Fruit fly (Drosophila melanogaster): ENCODE data around the gene dco.

The dco gene

DNA sequence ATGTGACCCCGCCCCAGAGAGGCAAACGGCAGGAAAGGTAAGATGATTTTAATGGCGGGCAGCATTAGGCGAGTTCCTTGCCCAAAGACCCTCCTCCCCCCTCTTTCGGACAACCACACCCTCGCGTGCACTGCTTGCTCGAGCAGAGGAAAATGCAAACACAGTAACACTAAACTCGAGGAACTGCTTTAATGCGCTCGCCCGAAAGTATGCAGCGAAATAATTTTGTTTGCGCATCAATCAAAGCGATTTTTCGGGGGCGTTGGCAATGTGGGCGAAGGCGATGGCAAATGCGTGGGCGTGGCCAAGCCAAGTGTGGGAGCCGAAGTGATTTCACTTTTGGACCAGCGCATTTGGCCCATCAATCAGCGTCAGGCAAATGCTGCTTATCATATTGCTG, 25.4 kb upstream of the dco start (continued):
- no peak for TF ChIP-seq CG6254 (GFP tag; optimal IDR thresholded peaks at IDR 0.05)
- no peak for TF ChIP-seq jumu (GFP tag; optimal IDR thresholded peaks at IDR 0.05)
- TF ChIP-seq HmgD (GFP tag; optimal IDR thresholded peaks at IDR 0.05) = peak; percentile 58
- no peak for TF ChIP-seq fd3F (GFP tag; optimal IDR thresholded peaks at IDR 0.05)
- no peak for TF ChIP-seq oc (tag; optimal IDR thresholded peaks at IDR 0.05)
- TF ChIP-seq Dbx (GFP tag; IDR thresholded peaks at IDR 0.05) = no peak
- no peak for TF ChIP-seq CG11456 (GFP tag; IDR thresholded peaks at IDR 0.05)
- no peak for TF ChIP-seq CG1647 (GFP tag; optimal IDR thresholded peaks at IDR 0.05)
- no peak for TF ChIP-seq B-H1 (GFP tag; IDR thresholded peaks at IDR 0.05)
- peak; percentile 17 for TF ChIP-seq Antp (GFP tag; optimal IDR thresholded peaks at IDR 0.05)
- peak; percentile 31 for TF ChIP-seq NfI (GFP tag; optimal IDR thresholded peaks at IDR 0.05)
- TF ChIP-seq Optix (GFP tag; IDR thresholded peaks at IDR 0.05) = no peak
- TF ChIP-seq gro (GFP tag; optimal IDR thresholded peaks at IDR 0.05) = no peak
- no peak for TF ChIP-seq CG10366 (GFP tag; IDR thresholded peaks at IDR 0.05)
- no peak for TF ChIP-seq kah (GFP tag; optimal IDR thresholded peaks at IDR 0.05)
- no peak for TF ChIP-seq mld (GFP tag; IDR thresholded peaks at IDR 0.05; ENCODE audit: partially characterized antibody)
- no peak for TF ChIP-seq CG11504 (tag; optimal IDR thresholded peaks at IDR 0.05)
- TF ChIP-seq CG33213 (GFP tag; optimal IDR thresholded peaks at IDR 0.05) = no peak
- TF ChIP-seq NC2β (GFP tag; optimal IDR thresholded peaks at IDR 0.05) = no peak
- no peak for TF ChIP-seq Dip3 (GFP tag; optimal IDR thresholded peaks at IDR 0.05)
- no peak for TF ChIP-seq Sry-δ (GFP tag; optimal IDR thresholded peaks at IDR 0.05)
- no peak for TF ChIP-seq Dad (GFP tag; optimal IDR thresholded peaks at IDR 0.05)
- no peak for TF ChIP-seq odd (GFP tag; optimal IDR thresholded peaks at IDR 0.05)
- 0 out of 2 replicates have a peak, but pooled peaks have one; percentile 23 for TF ChIP-seq vvl (GFP tag; IDR thresholded peaks at IDR 0.05)
- no peak for TF ChIP-seq exex (tag; optimal IDR thresholded peaks at IDR 0.05)
- peak; percentile 89 for TF ChIP-seq sr (GFP tag; IDR thresholded peaks at IDR 0.05)
- TF ChIP-seq gem (tag; optimal IDR thresholded peaks at IDR 0.05) = no peak
- TF ChIP-seq Ets65A (GFP tag) = no peak
- TF ChIP-seq CG3163 (GFP tag; optimal IDR thresholded peaks at IDR 0.05) = peak; percentile 5
- TF ChIP-seq fd102C (GFP tag; optimal IDR thresholded peaks at IDR 0.05) = no peak
- 0 out of 3 replicates have a peak, but pooled peaks have one; percentile 23 for TF ChIP-seq dysf (GFP tag; IDR thresholded peaks at IDR 0.05)
- TF ChIP-seq CG13424 (tag; optimal IDR thresholded peaks at IDR 0.05) = no peak
- 0 out of 2 replicates have a peak, but pooled peaks have one; percentile 9 for TF ChIP-seq CG17612 (GFP tag; IDR thresholded peaks at IDR 0.05)
- no peak for TF ChIP-seq sim (GFP tag; IDR thresholded peaks at IDR 0.05)
- TF ChIP-seq CG9932 (GFP tag; IDR thresholded peaks at IDR 0.05) = peak; percentile 16; the same call in 1 of the 2 replicates
- no peak for TF ChIP-seq Hey (tag; optimal IDR thresholded peaks at IDR 0.05)
- no peak for TF ChIP-seq CG10654 (GFP tag; optimal IDR thresholded peaks at IDR 0.05)
- no peak for TF ChIP-seq shn (GFP tag; optimal IDR thresholded peaks at IDR 0.05)
- TF ChIP-seq ken (GFP tag; IDR thresholded peaks at IDR 0.05) = peak; percentile 66; the same call in 1 of the 3 replicates
- TF ChIP-seq pfk (GFP tag; optimal IDR thresholded peaks at IDR 0.05) = no peak
- TF ChIP-seq twi (tag; optimal IDR thresholded peaks at IDR 0.05) = no peak
- TF ChIP-seq H15 (GFP tag; IDR thresholded peaks at IDR 0.05) = no peak
- TF ChIP-seq CG13123 (GFP tag; optimal IDR thresholded peaks at IDR 0.05) = no peak
- no peak for TF ChIP-seq CG2678 (tag; optimal IDR thresholded peaks at IDR 0.05)
- no peak for TF ChIP-seq Meics (GFP tag; optimal IDR thresholded peaks at IDR 0.05)
- TF ChIP-seq wek (GFP tag; optimal IDR thresholded peaks at IDR 0.05) = no peak
- TF ChIP-seq CG4282 (GFP tag; optimal IDR thresholded peaks at IDR 0.05) = no peak
- TF ChIP-seq ac (GFP tag; optimal IDR thresholded peaks at IDR 0.05) = no peak
- TF ChIP-seq Poxn (GFP tag; IDR thresholded peaks at IDR 0.05) = no peak
- TF ChIP-seq CG15601 (tag; optimal IDR thresholded peaks at IDR 0.05) = no peak
- peak; percentile 68 for TF ChIP-seq chn (GFP tag; optimal IDR thresholded peaks at IDR 0.05)
- 0 out of 3 replicates have a peak, but pooled peaks have one; percentile 57 for TF ChIP-seq ci (GFP tag; IDR thresholded peaks at IDR 0.05)
- TF ChIP-seq CG14014 (GFP tag; IDR thresholded peaks at IDR 0.05) = no peak
